Fruit fly (Drosophila melanogaster) whole organism, prepupa: Measurements from ENCODE around the gene MYPT-75D.

Source experiments
- CG10631 ChIP-seq: fragments of 200-800 bp; sonication (Bioruptor generic); optimal IDR thresholded peaks from 2 replicates; lab custom pipeline; 2016; ENCODE audit warnings: missing biosample characterization, missing genetic modification characterization
- CG16779 ChIP-seq: fragments of 200-800 bp; sonication (Bioruptor generic); optimal IDR thresholded peaks from 3 replicates; lab custom pipeline; 2017; ENCODE audit warnings: missing biosample characterization, mild to moderate bottlenecking, missing genetic modification characterization
- CG31627 ChIP-seq: fragments of 200-800 bp; sonication (Bioruptor generic); optimal IDR thresholded peaks from 3 replicates; lab custom pipeline; 2016; ENCODE audit warnings: missing biosample characterization, missing genetic modification characterization
- CG6276 ChIP-seq: fragments of 200-800 bp; sonication (Bioruptor generic); optimal IDR thresholded peaks from 2 replicates; lab custom pipeline; 2017; ENCODE audit warnings: missing biosample characterization, mild to moderate bottlenecking, missing genetic modification characterization
- CG8119 ChIP-seq: fragments of 200-800 bp; sonication (Bioruptor generic); IDR thresholded peaks from 3 replicates; pipeline ENCODE4 v1.3.6; 2022; ENCODE audit warnings: missing biosample characterization, missing genetic modification characterization
- Hr38 ChIP-seq: sonication (Bioruptor generic); optimal IDR thresholded peaks from 2 replicates; lab custom pipeline; 2016; ENCODE audit warnings: missing biosample characterization, missing genetic modification characterization
- Lpt ChIP-seq: fragments of 200-800 bp; sonication (Bioruptor generic); optimal IDR thresholded peaks from 3 replicates; lab custom pipeline; 2016; ENCODE audit warnings: missing biosample characterization, missing genetic modification characterization
- Met ChIP-seq: fragments of 200-800 bp; sonication (Bioruptor generic); optimal IDR thresholded peaks from 3 replicates; lab custom pipeline; 2016; ENCODE audit warnings: missing biosample characterization, missing genetic modification characterization
- Sox102F ChIP-seq: fragments of 200-800 bp; sonication (Bioruptor generic); optimal IDR thresholded peaks from 2 replicates; lab custom pipeline; 2016; ENCODE audit warnings: missing biosample characterization, mild to moderate bottlenecking, missing genetic modification characterization
- Sox15 ChIP-seq: fragments of 200-800 bp; sonication (Bioruptor generic); optimal IDR thresholded peaks from 3 replicates; lab custom pipeline; 2016; ENCODE audit warnings: missing biosample characterization, missing genetic modification characterization
- achi ChIP-seq: fragments of 200-800 bp; sonication (Bioruptor generic); optimal IDR thresholded peaks from 3 replicates; lab custom pipeline; 2016; ENCODE audit warnings: missing biosample characterization, missing genetic modification characterization
- ss ChIP-seq, 2 experiments: fragments of 200-800 bp; sonication (Bioruptor generic); optimal IDR thresholded peaks; 2 replicates in 1 of 2; 3 replicates in 1 of 2; lab custom pipeline; 2017 to 2018; ENCODE audit warnings: mild to moderate bottlenecking in 2 of 2, missing biosample characterization in 2 of 2, missing genetic modification characterization in 2 of 2, moderate library complexity in 1 of 2
- vri ChIP-seq: fragments of 200-800 bp; sonication (Bioruptor generic); optimal IDR thresholded peaks from 3 replicates; lab custom pipeline; 2016; ENCODE audit warnings: missing biosample characterization, mild to moderate bottlenecking, missing genetic modification characterization

DNA sequence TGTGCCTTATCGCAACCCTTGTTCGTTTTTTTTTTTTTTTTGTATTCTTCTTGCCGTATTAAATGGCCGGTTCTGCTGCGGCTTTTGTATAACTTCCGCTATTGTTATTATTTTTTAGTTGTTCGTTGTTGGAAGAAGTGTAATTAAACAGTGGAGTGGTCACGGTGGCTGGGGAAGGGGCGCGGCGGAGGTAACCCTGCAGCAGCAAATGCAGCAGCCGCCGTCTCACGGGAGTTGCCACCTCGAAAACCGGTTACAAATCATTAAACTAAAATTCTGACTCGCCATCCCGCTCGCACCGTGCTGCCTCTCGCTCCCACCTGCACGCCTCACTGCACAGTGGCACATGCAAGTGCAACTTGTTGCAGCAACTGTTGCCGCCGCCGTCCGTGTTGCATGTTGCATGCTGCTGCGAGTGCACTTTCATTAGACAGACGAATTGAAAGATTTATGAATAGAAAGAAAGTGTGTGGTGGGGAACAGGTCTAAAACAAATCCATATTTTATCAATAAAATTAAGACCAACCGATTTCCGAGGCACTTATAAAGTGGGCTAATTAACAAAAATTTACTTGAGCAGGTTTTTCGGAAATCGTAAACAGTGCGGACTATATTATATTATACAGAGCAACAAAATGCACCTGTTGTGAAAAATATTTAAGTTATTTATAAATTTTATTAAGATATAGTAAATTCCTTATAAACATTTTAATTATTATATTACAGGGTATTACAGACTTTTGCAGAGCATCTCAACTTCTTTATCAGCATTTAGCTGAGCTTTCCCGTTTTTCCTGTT lies 2.1 kb downstream of the MYPT-75D start:
- TF ChIP-seq vri (no peak), CG16779 (no peak), ss (GFP tag; optimal IDR thresholded peaks at IDR 0.05; lab: Kevin White, UChicago) (peak; percentile 58 to 69), achi (GFP tag; lab: Kevin White, UChicago) (no peak), Sox15 (GFP tag; lab: Kevin White, UChicago) (no peak), CG31627 (GFP tag; lab: Kevin White, UChicago) (no peak), Hr38 (GFP tag; lab: Kevin White, UChicago) (no peak), CG6276 (GFP tag; lab: Kevin White, UChicago) (peak; percentile 74), Lpt (GFP tag; lab: Kevin White, UChicago) (no peak), Met (GFP tag; lab: Kevin White, UChicago) (no peak), Sox102F (GFP tag; lab: Kevin White, UChicago) (no peak), CG10631 (no peak), CG8119 (peak; percentile 68; the same call in 2 of the 3 replicates)
